Worm (Caenorhabditis elegans) whole organism, L4 larva: ENCODE data around the gene Y67H2A.7.

ENCODE experiments used
- F26F4.8 ChIP-seq: fragments of 200-800 bp; sonication (Bioruptor generic); conservative IDR thresholded peaks from 2 replicates; pipeline ENCODE4 v1.3.6; 2022; ENCODE audit warnings: missing genetic modification characterization, missing compliant biosample characterization
- Y105C5A.15 ChIP-seq: fragments of 200-800 bp; sonication (Bioruptor generic); IDR thresholded peaks from 2 replicates; pipeline ENCODE4 v1.3.6; 2022; ENCODE audit warnings: missing genetic modification characterization, missing compliant biosample characterization
- Y48G9A.11 ChIP-seq: fragments of 200-800 bp; sonication (Bioruptor generic); IDR thresholded peaks from 2 replicates; pipeline ENCODE4 v1.3.6; 2022; ENCODE audit warnings: missing genetic modification reagents, missing genetic modification characterization, missing compliant biosample characterization
- ZK337.2 ChIP-seq: fragments of 200-800 bp; sonication (Bioruptor generic); IDR thresholded peaks from 2 replicates; pipeline ENCODE4 v1.3.6; 2022; ENCODE audit warnings: missing genetic modification reagents, missing genetic modification characterization, missing compliant biosample characterization
- aha-1 ChIP-seq: fragments of 150-350 bp; peaks from one replicate; lab custom pipeline; 2014; ENCODE audit warnings: missing biosample characterization, missing genetic modification characterization
- ceh-28 ChIP-seq: fragments of 150-350 bp; optimal IDR thresholded peaks from 2 replicates; lab custom pipeline; 2014; ENCODE audit warnings: missing biosample characterization, missing genetic modification reagents, missing genetic modification characterization
- ceh-44 ChIP-seq: fragments of 200-800 bp; sonication (Bioruptor generic); IDR thresholded peaks from 2 replicates; pipeline ENCODE4 v1.3.6; 2022; ENCODE audit warnings: missing genetic modification reagents, missing genetic modification characterization, missing compliant biosample characterization
- daf-12 ChIP-seq: fragments of 150-350 bp; optimal IDR thresholded peaks from 2 replicates; lab custom pipeline; 2014; ENCODE audit warnings: missing biosample characterization, missing genetic modification reagents, missing genetic modification characterization
- dmd-6 ChIP-seq: fragments of 200-800 bp; sonication (Bioruptor generic); IDR thresholded peaks from 2 replicates; pipeline ENCODE4 v1.3.6; 2022; ENCODE audit warnings: missing genetic modification reagents, missing genetic modification characterization, missing compliant biosample characterization
- dmd-9 ChIP-seq: fragments of 200-800 bp; sonication (Bioruptor generic); IDR thresholded peaks from 2 replicates; pipeline ENCODE4 v1.3.6; 2022; ENCODE audit warnings: missing genetic modification reagents, missing genetic modification characterization, missing compliant biosample characterization
- dpl-1 ChIP-seq: fragments of 150-350 bp; optimal IDR thresholded peaks from 2 replicates; lab custom pipeline; 2014; ENCODE audit warnings: missing biosample characterization, missing genetic modification reagents, missing genetic modification characterization
- dve-1 ChIP-seq: sonication (generic microtip); optimal IDR thresholded peaks from 2 replicates; lab custom pipeline; 2017; ENCODE audit warnings: antibody characterized with exemption, mild to moderate bottlenecking, missing genetic modification characterization, missing compliant biosample characterization; ENCODE audit not compliant: insufficient read depth
- egl-43 ChIP-seq: fragments of 200-800 bp; sonication (Bioruptor generic); IDR thresholded peaks from 2 replicates; pipeline ENCODE4 v1.3.6; 2022; ENCODE audit warnings: missing genetic modification reagents, missing genetic modification characterization, missing compliant biosample characterization
- hif-1 ChIP-seq, 2 experiments: sonication (generic microtip); optimal IDR thresholded peaks; 2 replicates each; lab custom pipeline; 2016 to 2017; ENCODE audit warnings: missing compliant biosample characterization in 2 of 2, missing genetic modification characterization in 2 of 2, missing genetic modification reagents in 2 of 2, missing genotype in 2 of 2, mild to moderate bottlenecking in 1 of 2
- hlh-11 ChIP-seq: fragments of 200-800 bp; sonication (Bioruptor generic); optimal IDR thresholded peaks from 2 replicates; lab custom pipeline; 2018; ENCODE audit warnings: mild to moderate bottlenecking, missing genetic modification characterization, missing compliant biosample characterization
- hmg-1.1 ChIP-seq: fragments of 200-800 bp; sonication (Bioruptor generic); IDR thresholded peaks from 2 replicates; pipeline ENCODE4 v1.3.6; 2022; ENCODE audit warnings: missing genetic modification reagents, missing genetic modification characterization, missing compliant biosample characterization
- jun-1 ChIP-seq: fragments of 150-350 bp; optimal IDR thresholded peaks from 2 replicates; lab custom pipeline; 2014; ENCODE audit warnings: missing biosample characterization, missing genetic modification reagents, missing genetic modification characterization
- lin-29 ChIP-seq: fragments of 200-800 bp; sonication (Bioruptor generic); IDR thresholded peaks from 2 replicates; pipeline ENCODE4 v1.3.6; 2022; ENCODE audit warnings: missing genetic modification reagents, missing genetic modification characterization, missing compliant biosample characterization
- lin-38 ChIP-seq: fragments of 200-800 bp; sonication (Bioruptor generic); IDR thresholded peaks from 2 replicates; pipeline ENCODE4 v1.3.6; 2022; ENCODE audit warnings: missing genetic modification reagents, missing genetic modification characterization, missing compliant biosample characterization
- lsy-2 ChIP-seq, 2 experiments: fragments of 150-350 bp in 1 of 2; sonication (generic microtip) in 1 of 2; optimal IDR thresholded peaks; 2 replicates each; lab custom pipeline; 2014 to 2017; ENCODE audit warnings: missing biosample characterization in 2 of 2, missing genetic modification characterization in 2 of 2
- madf-5 ChIP-seq, 2 experiments: fragments of 200-800 bp; sonication (Bioruptor generic); IDR thresholded peaks; 2 replicates each; pipeline ENCODE4 v1.3.6; 2022; ENCODE audit warnings: missing compliant biosample characterization in 2 of 2, missing genetic modification characterization in 2 of 2
- mep-1 ChIP-seq: fragments of 150-350 bp; sonication (generic microtip); optimal IDR thresholded peaks from 3 replicates; lab custom pipeline; 2014; ENCODE audit warnings: missing biosample characterization, missing genetic modification characterization
- mes-2 ChIP-seq: sonication (generic microtip); optimal IDR thresholded peaks from 2 replicates; lab custom pipeline; 2016; ENCODE audit warnings: missing genotype, mild to moderate bottlenecking, missing genetic modification characterization, missing compliant biosample characterization; ENCODE audit not compliant: poor library complexity, severe bottlenecking
- mxl-2 ChIP-seq: fragments of 200-800 bp; sonication (Bioruptor generic); conservative IDR thresholded peaks from 2 replicates; pipeline ENCODE4 v1.3.6; 2022; ENCODE audit warnings: missing genetic modification reagents, missing genetic modification characterization, missing compliant biosample characterization
- nhr-10 ChIP-seq: fragments of 150-350 bp; optimal IDR thresholded peaks from 2 replicates; lab custom pipeline; 2014; ENCODE audit warnings: missing biosample characterization, missing genetic modification characterization
- nhr-111 ChIP-seq: fragments of 200-800 bp; sonication (Bioruptor generic); optimal IDR thresholded peaks from 2 replicates; lab custom pipeline; 2018; ENCODE audit warnings: mild to moderate bottlenecking, missing genetic modification characterization, missing compliant biosample characterization
- nhr-25 ChIP-seq: sonication (generic microtip); optimal IDR thresholded peaks from 2 replicates; lab custom pipeline; 2017; ENCODE audit warnings: missing genetic modification characterization, mild to moderate bottlenecking, missing compliant biosample characterization, antibody characterized with exemption, moderate library complexity, borderline replicate concordance; ENCODE audit not compliant: insufficient read depth
- nhr-41 ChIP-seq: fragments of 200-800 bp; sonication (Bioruptor generic); IDR thresholded peaks from 2 replicates; pipeline ENCODE4 v1.3.6; 2022; ENCODE audit warnings: missing genetic modification reagents, missing genetic modification characterization, missing compliant biosample characterization
- rbr-2 ChIP-seq: sonication (generic microtip); optimal IDR thresholded peaks from 2 replicates; lab custom pipeline; 2016; ENCODE audit warnings: missing genotype, missing genetic modification characterization, missing compliant biosample characterization
- set-16 ChIP-seq: fragments of 200-800 bp; sonication (Bioruptor generic); IDR thresholded peaks from 2 replicates; pipeline ENCODE4 v1.3.6; 2022; ENCODE audit warnings: missing genetic modification reagents, missing genetic modification characterization, missing compliant biosample characterization
- snpc-1.2 ChIP-seq: fragments of 200-800 bp; sonication (Bioruptor generic); IDR thresholded peaks from 2 replicates; pipeline ENCODE4 v1.3.6; 2022; ENCODE audit warnings: missing genetic modification reagents, missing genetic modification characterization, missing compliant biosample characterization
- tra-1 ChIP-seq: fragments of 200-800 bp; sonication (Bioruptor generic); IDR thresholded peaks from 2 replicates; pipeline ENCODE4 v1.3.6; 2022; ENCODE audit warnings: missing genetic modification reagents, missing genetic modification characterization, missing compliant biosample characterization
- unc-62 ChIP-seq, 3 experiments: fragments of 150-350 bp in 1 of 3; sonication (generic microtip); optimal IDR thresholded peaks in 2 of 3; peaks in 1 of 3; 1 replicate in 1 of 3; 2 replicates in 2 of 3; lab custom pipeline; 2014 to 2017; ENCODE audit warnings: missing biosample characterization in 3 of 3, missing genetic modification characterization in 3 of 3, missing genetic modification reagents in 3 of 3, missing genotype in 1 of 3
- zfp-3 ChIP-seq: fragments of 200-800 bp; sonication (Bioruptor generic); conservative IDR thresholded peaks from 2 replicates; pipeline ENCODE4 v1.3.6; 2022; ENCODE audit warnings: missing genetic modification reagents, missing genetic modification characterization, missing compliant biosample characterization
- ztf-11 ChIP-seq: fragments of 150-350 bp; optimal IDR thresholded peaks from 2 replicates; lab custom pipeline; 2014; ENCODE audit warnings: missing biosample characterization, missing genetic modification characterization

Y67H2A.7 gene

ce11 chrIV:13258872-13259271, 44.7 kb upstream of the Y67H2A.7 start, which contains the start of gene JC8.16:
TSS of gene JC8.16 (plus strand) at chrIV:13259172.
- no peak for TF ChIP-seq nhr-25 (tag; lab: Kevin White, UChicago)
- TF ChIP-seq nhr-41, result 0 out of 2 replicates have a peak, but pooled peaks have one; percentile 9

- TF ChIP-seq egl-43 (GFP tag; lab: Robert Waterston, UW) (0 out of 2 replicates have a peak, but pooled peaks have one; percentile 42), F26F4.8 (GFP tag; lab: Robert Waterston, UW) (no peak), ceh-44 (GFP tag; lab: Robert Waterston, UW) (no peak), set-16 (peak; percentile 73)
- TF ChIP-seq, all 104 proteins: peak for 2
Measured at ce11 chrIV:13261778-13262177, 41.8 kb upstream of the Y67H2A.7 start.

ce11 chrIV:13262849-13263248, 40.7 kb upstream of the Y67H2A.7 start:
- TF ChIP-seq dmd-6 (GFP tag; lab: Robert Waterston, UW) (0 out of 2 replicates have a peak, but pooled peaks have one; percentile 19), dmd-9 (GFP tag; lab: Robert Waterston, UW) (peak; percentile 69; the same call in 1 of the 2 replicates), madf-5 (GFP tag; IDR thresholded peaks at IDR 0.05; lab: Robert Waterston, UW) (0 out of 4 replicates have a peak, but pooled peaks of 1 of the 2 experiments have one; percentile 42), lin-38 (GFP tag; lab: Robert Waterston, UW) (peak; percentile 64)
- TF ChIP-seq, all 104 proteins: peak for 4; not testable (repeated sequence) for 100

- TF ChIP-seq ceh-28 (tag; lab: Kevin White, UChicago) (no peak), jun-1 (tag; lab: Kevin White, UChicago) (no peak), aha-1 (tag; lab: Kevin White, UChicago) (no peak), dve-1 (tag; lab: Kevin White, UChicago) (no peak), nhr-10 (tag; lab: Kevin White, UChicago) (no peak)
- TF ChIP-seq, all 104 proteins: peak for 0
Measured at ce11 chrIV:13268385-13268784, 35.2 kb upstream of the Y67H2A.7 start.

DNA sequence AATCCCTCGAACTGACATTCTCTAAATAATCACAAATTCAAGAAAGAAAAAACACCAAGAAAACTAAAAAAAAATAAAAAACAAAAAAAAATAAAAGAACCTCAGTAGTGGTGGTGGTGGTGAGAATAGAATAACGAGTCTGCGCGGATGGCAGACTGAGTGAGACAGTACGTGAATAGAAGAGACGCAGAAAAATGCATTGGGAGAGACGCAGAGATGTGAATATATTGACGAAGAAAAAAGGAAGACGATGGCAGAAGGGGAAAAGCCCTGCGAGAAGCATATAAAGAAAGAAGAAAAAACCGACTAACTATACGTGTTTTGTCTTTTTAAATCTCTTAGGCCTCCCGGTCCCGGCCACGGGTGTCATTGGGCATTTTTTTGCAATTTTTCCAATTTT, 31.0 kb upstream of the Y67H2A.7 start, which contains the start of gene unc-26:
Gene unc-26, minus strand, starts transcription at position 23 of the 400 bp plus-strand sequence.
- TF ChIP-seq lin-38 (GFP tag; lab: Robert Waterston, UW), result peak; percentile 12; the same call in 1 of the 2 replicates
- no peak for TF ChIP-seq dmd-6 (GFP tag; lab: Robert Waterston, UW)
- no peak for TF ChIP-seq Y105C5A.15 (GFP tag; lab: Robert Waterston, UW)
- peak; percentile 53 for TF ChIP-seq rbr-2 (tag; lab: Kevin White, UChicago)
- peak in 1 of 2 experiments; percentile 53 for TF ChIP-seq lsy-2 (tag; optimal IDR thresholded peaks at IDR 0.05; lab: Kevin White, UChicago)

ce11 chrIV:13282778-13283177, 20.8 kb upstream of the Y67H2A.7 start, which contains the start of gene cpsf-3:
TSS of gene cpsf-3 (minus strand) at chrIV:13282878.
- TF ChIP-seq dmd-6 (GFP tag; lab: Robert Waterston, UW), result no peak
- no peak for TF ChIP-seq nhr-111 (GFP tag; lab: Kevin White, UChicago)
- TF ChIP-seq hmg-1.1 (GFP tag; lab: Robert Waterston, UW), result no peak
- no peak for TF ChIP-seq set-16
- TF ChIP-seq daf-12 (tag; lab: Kevin White, UChicago), result no peak
- TF ChIP-seq unc-62 (GFP tag; optimal IDR thresholded peaks at IDR 0.05 in 1 of 2; lab: Kevin White, UChicago), result peak in 1 of 2 experiments; percentile 22
- no peak for TF ChIP-seq unc-62 (tag; optimal IDR thresholded peaks at IDR 0.05; lab: Kevin White, UChicago)

DNA sequence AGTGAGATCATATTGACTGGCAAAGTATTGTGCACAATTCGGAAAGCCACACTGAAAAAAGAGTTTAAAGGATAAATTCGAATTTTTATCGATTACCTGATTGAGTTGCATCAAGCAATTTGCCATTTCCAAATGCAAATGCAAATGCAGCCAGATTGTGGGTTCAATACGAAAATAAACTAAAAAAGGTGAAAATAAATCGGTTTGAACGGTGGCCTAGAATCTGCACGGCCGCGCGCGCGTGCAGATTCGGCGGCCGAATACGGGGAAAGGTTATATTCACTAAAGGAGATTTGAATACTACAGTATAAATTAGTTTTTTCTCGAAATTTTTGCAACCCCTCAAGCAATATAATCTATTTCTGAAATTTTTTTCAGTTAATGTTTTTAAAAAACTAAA, 14.2 kb upstream of the Y67H2A.7 start, which contains the start of gene Y67H2A.10:
Gene Y67H2A.10, minus strand, starts transcription at position 184 of the 400 bp plus-strand sequence.
- TF ChIP-seq rbr-2 (tag; lab: Kevin White, UChicago) (no peak), ztf-11 (tag; lab: Kevin White, UChicago) (no peak), mes-2 (tag; lab: Kevin White, UChicago) (peak; percentile 90), tra-1 (no peak), ZK337.2 (GFP tag; lab: Robert Waterston, UW) (no peak), Y48G9A.11 (no peak), hlh-11 (tag; lab: Kevin White, UChicago) (no peak), dmd-9 (GFP tag; lab: Robert Waterston, UW) (no peak), lsy-2 (tag; optimal IDR thresholded peaks at IDR 0.05; lab: Kevin White, UChicago) (peak in 1 of 2 experiments; percentile 45), snpc-1.2 (GFP tag; lab: Robert Waterston, UW) (no peak), mxl-2 (no peak), hif-1 (tag; optimal IDR thresholded peaks at IDR 0.05; lab: Kevin White, UChicago) (peak in 1 of 2 experiments; percentile 64), ceh-44 (GFP tag; lab: Robert Waterston, UW) (no peak), mep-1 (peak; percentile 11), aha-1 (tag; lab: Kevin White, UChicago) (peak; percentile 31), zfp-3 (no peak), dpl-1 (GFP tag; lab: Kevin White, UChicago) (peak; percentile 44), lin-38 (GFP tag; lab: Robert Waterston, UW) (peak; percentile 37; the same call in 1 of the 2 replicates), lin-29 (GFP tag; lab: Robert Waterston, UW) (no peak), dve-1 (tag; lab: Kevin White, UChicago) (peak; percentile 8)
